Worm (Caenorhabditis elegans) whole organism, L4 larva: ENCODE results near the gene lin-13.
A peak's percentile ranks its signal among the peaks of the same experiment; 100 is the strongest.

Experiments used
- D1046.2 ChIP-seq: fragments of 200-800 bp; sonication (Bioruptor generic); IDR thresholded peaks from 2 replicates; pipeline ENCODE4 v1.3.6; 2022; ENCODE audit warnings: missing genetic modification characterization, missing compliant biosample characterization
- F44E2.7 ChIP-seq: fragments of 200-800 bp; sonication (Bioruptor generic); IDR thresholded peaks from 2 replicates; pipeline ENCODE4 v2.1.2; 2022; ENCODE audit warnings: missing genetic modification characterization, missing compliant biosample characterization
- F49E8.2 ChIP-seq: sonication (generic microtip); optimal IDR thresholded peaks from 2 replicates; lab custom pipeline; 2016; ENCODE audit warnings: missing compliant biosample characterization, mild to moderate bottlenecking, missing genetic modification characterization, borderline replicate concordance
- Y105C5A.15 ChIP-seq: fragments of 200-800 bp; sonication (Bioruptor generic); IDR thresholded peaks from 2 replicates; pipeline ENCODE4 v1.3.6; 2022; ENCODE audit warnings: missing genetic modification characterization, missing compliant biosample characterization
- Y75B8A.6 ChIP-seq: fragments of 200-800 bp; sonication (Bioruptor generic); IDR thresholded peaks from 2 replicates; pipeline ENCODE4 v1.3.6; 2022; ENCODE audit warnings: missing genetic modification reagents, missing genetic modification characterization, missing compliant biosample characterization
- ZK337.2 ChIP-seq: fragments of 200-800 bp; sonication (Bioruptor generic); IDR thresholded peaks from 2 replicates; pipeline ENCODE4 v1.3.6; 2022; ENCODE audit warnings: missing genetic modification reagents, missing genetic modification characterization, missing compliant biosample characterization
- ZK546.5 ChIP-seq, 2 experiments: sonication (generic microtip); optimal IDR thresholded peaks; 2 replicates each; lab custom pipeline; 2017; ENCODE audit warnings: missing biosample characterization in 2 of 2, missing genetic modification characterization in 2 of 2
- aha-1 ChIP-seq: fragments of 150-350 bp; peaks from one replicate; lab custom pipeline; 2014; ENCODE audit warnings: missing biosample characterization, missing genetic modification characterization
- aly-2 ChIP-seq: sonication (generic microtip); optimal IDR thresholded peaks from 2 replicates; lab custom pipeline; 2018; ENCODE audit warnings: missing biosample characterization, missing genetic modification characterization
- ceh-28 ChIP-seq: fragments of 150-350 bp; optimal IDR thresholded peaks from 2 replicates; lab custom pipeline; 2014; ENCODE audit warnings: missing biosample characterization, missing genetic modification reagents, missing genetic modification characterization
- ces-1 ChIP-seq: fragments of 150-350 bp; sonication (generic microtip); optimal IDR thresholded peaks from 4 replicates; lab custom pipeline; 2014; ENCODE audit warnings: missing biosample characterization, missing genetic modification reagents, missing genetic modification characterization
- ctbp-1 ChIP-seq: fragments of 200-800 bp; sonication (Bioruptor generic); IDR thresholded peaks from 2 replicates; pipeline ENCODE4 v1.3.6; 2022; ENCODE audit warnings: missing genetic modification reagents, missing genetic modification characterization, missing compliant biosample characterization
- daf-12 ChIP-seq: fragments of 150-350 bp; optimal IDR thresholded peaks from 2 replicates; lab custom pipeline; 2014; ENCODE audit warnings: missing biosample characterization, missing genetic modification reagents, missing genetic modification characterization
- dmd-6 ChIP-seq: fragments of 200-800 bp; sonication (Bioruptor generic); IDR thresholded peaks from 2 replicates; pipeline ENCODE4 v1.3.6; 2022; ENCODE audit warnings: missing genetic modification reagents, missing genetic modification characterization, missing compliant biosample characterization
- dpl-1 ChIP-seq: fragments of 150-350 bp; optimal IDR thresholded peaks from 2 replicates; lab custom pipeline; 2014; ENCODE audit warnings: missing biosample characterization, missing genetic modification reagents, missing genetic modification characterization
- duxl-1 ChIP-seq: sonication (generic microtip); optimal IDR thresholded peaks from 2 replicates; lab custom pipeline; 2016; ENCODE audit warnings: mild to moderate bottlenecking, missing genetic modification characterization, moderate library complexity, missing compliant biosample characterization; ENCODE audit not compliant: poor library complexity
- fkh-10 ChIP-seq: fragments of 150-350 bp; optimal IDR thresholded peaks from 2 replicates; lab custom pipeline; 2014; ENCODE audit warnings: missing biosample characterization, missing genetic modification reagents, missing genetic modification characterization
- fos-1 ChIP-seq: fragments of 150-350 bp; optimal IDR thresholded peaks from 2 replicates; lab custom pipeline; 2014; ENCODE audit warnings: missing biosample characterization, missing genetic modification characterization
- gei-8 ChIP-seq: fragments of 200-800 bp; sonication (Bioruptor generic); optimal IDR thresholded peaks from 2 replicates; lab custom pipeline; 2018; ENCODE audit warnings: mild to moderate bottlenecking, missing genetic modification characterization, missing compliant biosample characterization
- hif-1 ChIP-seq, 2 experiments: sonication (generic microtip); optimal IDR thresholded peaks; 2 replicates each; lab custom pipeline; 2016 to 2017; ENCODE audit warnings: missing compliant biosample characterization in 2 of 2, missing genetic modification characterization in 2 of 2, missing genetic modification reagents in 2 of 2, missing genotype in 2 of 2, mild to moderate bottlenecking in 1 of 2
- hlh-11 ChIP-seq: fragments of 200-800 bp; sonication (Bioruptor generic); optimal IDR thresholded peaks from 2 replicates; lab custom pipeline; 2018; ENCODE audit warnings: mild to moderate bottlenecking, missing genetic modification characterization, missing compliant biosample characterization
- hlh-30 ChIP-seq: sonication (generic microtip); optimal IDR thresholded peaks from 2 replicates; lab custom pipeline; 2017; ENCODE audit warnings: antibody characterized with exemption, mild to moderate bottlenecking, missing genetic modification characterization, missing compliant biosample characterization; ENCODE audit not compliant: insufficient read depth
- hmg-1.1 ChIP-seq: fragments of 200-800 bp; sonication (Bioruptor generic); IDR thresholded peaks from 2 replicates; pipeline ENCODE4 v1.3.6; 2022; ENCODE audit warnings: missing genetic modification reagents, missing genetic modification characterization, missing compliant biosample characterization
- lim-7 ChIP-seq: fragments of 200-800 bp; sonication (Bioruptor generic); IDR thresholded peaks from 2 replicates; pipeline ENCODE4 v1.3.6; 2022; ENCODE audit warnings: missing genetic modification characterization, missing compliant biosample characterization
- lin-1 ChIP-seq: fragments of 200-800 bp; sonication (Bioruptor generic); IDR thresholded peaks from 2 replicates; pipeline ENCODE4 v1.3.6; 2022; ENCODE audit warnings: missing genetic modification reagents, missing genetic modification characterization, missing compliant biosample characterization
- lin-29 ChIP-seq: fragments of 200-800 bp; sonication (Bioruptor generic); IDR thresholded peaks from 2 replicates; pipeline ENCODE4 v1.3.6; 2022; ENCODE audit warnings: missing genetic modification reagents, missing genetic modification characterization, missing compliant biosample characterization
- madf-9 ChIP-seq: fragments of 200-800 bp; sonication (Bioruptor generic); conservative IDR thresholded peaks from 2 replicates; pipeline ENCODE4 v1.3.6; 2022; ENCODE audit warnings: missing genetic modification reagents, missing genetic modification characterization, missing compliant biosample characterization
- mdl-1 ChIP-seq, 2 experiments: fragments of 150-350 bp in 1 of 2; sonication (generic microtip) in 1 of 2; optimal IDR thresholded peaks; 2 replicates each; lab custom pipeline; 2014 to 2017; ENCODE audit warnings: missing biosample characterization in 2 of 2, missing genetic modification characterization in 2 of 2
- mep-1 ChIP-seq: fragments of 150-350 bp; sonication (generic microtip); optimal IDR thresholded peaks from 3 replicates; lab custom pipeline; 2014; ENCODE audit warnings: missing biosample characterization, missing genetic modification characterization
- mxl-3 ChIP-seq: fragments of 200-800 bp; sonication (Bioruptor generic); optimal IDR thresholded peaks from 2 replicates; lab custom pipeline; 2018; ENCODE audit warnings: mild to moderate bottlenecking, missing genetic modification characterization, missing compliant biosample characterization
- nhr-10 ChIP-seq: fragments of 150-350 bp; optimal IDR thresholded peaks from 2 replicates; lab custom pipeline; 2014; ENCODE audit warnings: missing biosample characterization, missing genetic modification characterization
- nhr-102 ChIP-seq: sonication (generic microtip); optimal IDR thresholded peaks from 2 replicates; lab custom pipeline; 2016; ENCODE audit warnings: mild to moderate bottlenecking, missing genetic modification characterization, moderate library complexity, missing compliant biosample characterization
- nhr-111 ChIP-seq: fragments of 200-800 bp; sonication (Bioruptor generic); optimal IDR thresholded peaks from 2 replicates; lab custom pipeline; 2018; ENCODE audit warnings: mild to moderate bottlenecking, missing genetic modification characterization, missing compliant biosample characterization
- nhr-237 ChIP-seq: sonication (generic microtip); optimal IDR thresholded peaks from 2 replicates; lab custom pipeline; 2017; ENCODE audit warnings: missing biosample characterization, missing genetic modification characterization
- nhr-25 ChIP-seq: sonication (generic microtip); optimal IDR thresholded peaks from 2 replicates; lab custom pipeline; 2017; ENCODE audit warnings: missing genetic modification characterization, mild to moderate bottlenecking, missing compliant biosample characterization, antibody characterized with exemption, moderate library complexity, borderline replicate concordance; ENCODE audit not compliant: insufficient read depth
- nhr-42 ChIP-seq: fragments of 200-800 bp; sonication (Bioruptor generic); IDR thresholded peaks from 2 replicates; pipeline ENCODE4 v1.3.6; 2022; ENCODE audit warnings: missing genetic modification characterization, missing compliant biosample characterization
- nhr-6 ChIP-seq: fragments of 150-350 bp; optimal IDR thresholded peaks from 2 replicates; lab custom pipeline; 2014; ENCODE audit warnings: missing biosample characterization, missing genetic modification characterization
- nhr-76 ChIP-seq: fragments of 150-350 bp; optimal IDR thresholded peaks from 2 replicates; lab custom pipeline; 2014; ENCODE audit warnings: missing biosample characterization, missing genetic modification characterization
- pha-4 ChIP-seq, 2 experiments: fragments of 150-350 bp in 1 of 2; fragments of 200-800 bp in 1 of 2; sonication (Bioruptor generic) in 1 of 2; IDR thresholded peaks in 1 of 2; optimal IDR thresholded peaks in 1 of 2; 2 replicates each; pipeline versions ENCODE4 v1.3.6 to Lab custom; 2014 to 2022; ENCODE audit warnings: missing genetic modification characterization in 2 of 2, missing genetic modification reagents in 2 of 2, missing biosample characterization in 1 of 2, missing compliant biosample characterization in 1 of 2
- pqm-1 ChIP-seq: sonication (generic microtip); optimal IDR thresholded peaks from 2 replicates; lab custom pipeline; 2017; ENCODE audit warnings: missing biosample characterization, missing genetic modification characterization
- rbr-2 ChIP-seq: sonication (generic microtip); optimal IDR thresholded peaks from 2 replicates; lab custom pipeline; 2016; ENCODE audit warnings: missing genotype, missing genetic modification characterization, missing compliant biosample characterization
- sdz-12 ChIP-seq: fragments of 200-800 bp; sonication (Bioruptor generic); optimal IDR thresholded peaks from 2 replicates; lab custom pipeline; 2018; ENCODE audit warnings: mild to moderate bottlenecking, missing genetic modification characterization, missing compliant biosample characterization
- set-16 ChIP-seq: fragments of 200-800 bp; sonication (Bioruptor generic); IDR thresholded peaks from 2 replicates; pipeline ENCODE4 v1.3.6; 2022; ENCODE audit warnings: missing genetic modification reagents, missing genetic modification characterization, missing compliant biosample characterization
- skn-1 ChIP-seq: fragments of 150-350 bp; optimal IDR thresholded peaks from 2 replicates; lab custom pipeline; 2014; ENCODE audit warnings: missing biosample characterization, missing genetic modification characterization
- snpc-1.2 ChIP-seq: fragments of 200-800 bp; sonication (Bioruptor generic); IDR thresholded peaks from 2 replicates; pipeline ENCODE4 v1.3.6; 2022; ENCODE audit warnings: missing genetic modification reagents, missing genetic modification characterization, missing compliant biosample characterization
- snpc-4 ChIP-seq: fragments of 150-350 bp; optimal IDR thresholded peaks from 2 replicates; lab custom pipeline; 2014; ENCODE audit warnings: missing biosample characterization, missing genetic modification characterization
- spr-3 ChIP-seq: fragments of 200-800 bp; sonication (Bioruptor generic); optimal IDR thresholded peaks from 2 replicates; lab custom pipeline; 2018; ENCODE audit warnings: mild to moderate bottlenecking, missing genetic modification characterization, missing compliant biosample characterization
- tra-1 ChIP-seq: fragments of 200-800 bp; sonication (Bioruptor generic); IDR thresholded peaks from 2 replicates; pipeline ENCODE4 v1.3.6; 2022; ENCODE audit warnings: missing genetic modification reagents, missing genetic modification characterization, missing compliant biosample characterization
- unc-130 ChIP-seq: sonication (generic microtip); optimal IDR thresholded peaks from 2 replicates; lab custom pipeline; 2016; ENCODE audit warnings: missing genetic modification reagents, missing genetic modification characterization, missing compliant biosample characterization
- unc-39 ChIP-seq: sonication (generic microtip); optimal IDR thresholded peaks from 2 replicates; lab custom pipeline; 2017; ENCODE audit warnings: missing biosample characterization, missing genetic modification characterization
- zag-1 ChIP-seq: fragments of 150-350 bp; optimal IDR thresholded peaks from 2 replicates; lab custom pipeline; 2014; ENCODE audit warnings: missing biosample characterization, missing genetic modification characterization
- zip-2 ChIP-seq: fragments of 150-350 bp; optimal IDR thresholded peaks from 2 replicates; lab custom pipeline; 2014; ENCODE audit warnings: missing biosample characterization, missing genetic modification characterization

The lin-13 gene

ce11 chrIII:7722411-7722810, 13.1 kb upstream of the lin-13 start:
- TF ChIP-seq ZK337.2 (no peak), nhr-76 (tag; lab: Kevin White, UChicago) (no peak), sdz-12 (GFP tag; lab: Kevin White, UChicago) (no peak), spr-3 (GFP tag; lab: Kevin White, UChicago) (no peak), hlh-11 (peak; percentile 45), duxl-1 (tag; lab: Kevin White, UChicago) (no peak), hlh-30 (tag; lab: Kevin White, UChicago) (no peak), mep-1 (no peak), madf-9 (GFP tag; lab: Robert Waterston, UW) (0 out of 2 replicates have a peak, but pooled peaks have one; percentile 50), lim-7 (no peak), pha-4 (GFP tag; IDR thresholded peaks at IDR 0.05; lab: Robert Waterston, UW) (no peak), pha-4 (tag; optimal IDR thresholded peaks at IDR 0.05; lab: Kevin White, UChicago) (no peak), unc-130 (GFP tag; lab: Kevin White, UChicago) (no peak), rbr-2 (tag; lab: Kevin White, UChicago) (no peak), dpl-1 (GFP tag; lab: Kevin White, UChicago) (no peak), fos-1 (tag; lab: Kevin White, UChicago) (no peak), ces-1 (no peak), hif-1 (tag; optimal IDR thresholded peaks at IDR 0.05; lab: Kevin White, UChicago) (peak in 1 of 2 experiments; percentile 93), pqm-1 (tag; lab: Kevin White, UChicago) (no peak), nhr-25 (tag; lab: Kevin White, UChicago) (no peak), set-16 (GFP tag; lab: Robert Waterston, UW) (no peak), unc-39 (tag; lab: Kevin White, UChicago) (no peak), aha-1 (tag; lab: Kevin White, UChicago) (peak; percentile 87), snpc-4 (no peak), dmd-6 (GFP tag; lab: Robert Waterston, UW) (peak; percentile 11; the same call in 1 of the 2 replicates), nhr-6 (tag; lab: Kevin White, UChicago) (no peak), F49E8.2 (tag; lab: Kevin White, UChicago) (no peak), F44E2.7 (GFP tag; lab: Robert Waterston, UW) (no peak), gei-8 (GFP tag; lab: Kevin White, UChicago) (no peak), ZK546.5 (tag; optimal IDR thresholded peaks at IDR 0.05; lab: Kevin White, UChicago) (no peak), lin-1 (GFP tag; lab: Robert Waterston, UW) (no peak), zag-1 (tag; lab: Kevin White, UChicago) (no peak), aly-2 (tag; lab: Kevin White, UChicago) (no peak), daf-12 (tag; lab: Kevin White, UChicago) (no peak), lin-29 (GFP tag; lab: Robert Waterston, UW) (no peak), snpc-1.2 (GFP tag; lab: Robert Waterston, UW) (no peak), nhr-111 (no peak), Y105C5A.15 (no peak), Y75B8A.6 (GFP tag; lab: Robert Waterston, UW) (no peak), ceh-28 (tag; lab: Kevin White, UChicago) (no peak), nhr-237 (tag; lab: Kevin White, UChicago) (no peak), hmg-1.1 (GFP tag; lab: Robert Waterston, UW) (no peak), fkh-10 (GFP tag; lab: Kevin White, UChicago) (no peak), nhr-10 (no peak), mxl-3 (GFP tag; lab: Kevin White, UChicago) (peak; percentile 63), tra-1 (no peak), nhr-42 (GFP tag; lab: Robert Waterston, UW) (no peak), mdl-1 (tag; optimal IDR thresholded peaks at IDR 0.05; lab: Kevin White, UChicago) (peak in 1 of 2 experiments; percentile 2), zip-2 (no peak), skn-1 (no peak), nhr-102 (tag; lab: Kevin White, UChicago) (no peak), D1046.2 (no peak), ctbp-1 (GFP tag; lab: Robert Waterston, UW) (no peak)
